Worm (Caenorhabditis elegans) whole organism, L3 larva: Measurements from ENCODE around the gene F54D5.3.

ENCODE experiments used
- ZK546.5 ChIP-seq: sonication (generic microtip); optimal IDR thresholded peaks from 2 replicates; lab custom pipeline; 2017; ENCODE audit warnings: missing biosample characterization, missing genetic modification characterization
- aly-2 ChIP-seq: fragments of 150-350 bp; optimal IDR thresholded peaks from 2 replicates; lab custom pipeline; 2014; ENCODE audit warnings: missing biosample characterization, missing genetic modification characterization
- ama-1 ChIP-seq: fragments of 150-350 bp; optimal IDR thresholded peaks from 2 replicates; lab custom pipeline; 2018
- ceh-16 ChIP-seq: sonication (generic microtip); optimal IDR thresholded peaks from 2 replicates; lab custom pipeline; 2017; ENCODE audit warnings: missing biosample characterization, missing genetic modification characterization
- ceh-82 ChIP-seq: fragments of 150-350 bp; optimal IDR thresholded peaks from 2 replicates; lab custom pipeline; 2014; ENCODE audit warnings: missing biosample characterization, missing genetic modification characterization
- daf-12 ChIP-seq: fragments of 150-350 bp; optimal IDR thresholded peaks from 2 replicates; lab custom pipeline; 2014; ENCODE audit warnings: missing biosample characterization, missing genetic modification reagents, missing genetic modification characterization
- egl-5 ChIP-seq: fragments of 150-350 bp; optimal IDR thresholded peaks from 2 replicates; lab custom pipeline; 2017; ENCODE audit warnings: missing biosample characterization, missing genetic modification reagents, missing genetic modification characterization, inconsistent platforms
- elt-1 ChIP-seq: fragments of 150-350 bp; optimal IDR thresholded peaks from 2 replicates; lab custom pipeline; 2014; ENCODE audit warnings: missing biosample characterization, missing genetic modification characterization
- elt-2 ChIP-seq: sonication (generic microtip); optimal IDR thresholded peaks from 2 replicates; lab custom pipeline; 2016; ENCODE audit warnings: missing genetic modification reagents, mild to moderate bottlenecking, missing genetic modification characterization, missing compliant biosample characterization
- elt-3 ChIP-seq, 3 experiments: fragments of 150-350 bp in 1 of 3; sonication (generic microtip) in 2 of 3; optimal IDR thresholded peaks; 2 replicates in 2 of 3; 4 replicates in 1 of 3; lab custom pipeline; 2014 to 2017; ENCODE audit warnings: missing biosample characterization in 3 of 3, missing genetic modification characterization in 3 of 3
- fkh-2 ChIP-seq: fragments of 150-350 bp; optimal IDR thresholded peaks from 2 replicates; lab custom pipeline; 2014; ENCODE audit warnings: missing biosample characterization, missing genetic modification reagents, missing genetic modification characterization
- fos-1 ChIP-seq: fragments of 150-350 bp; optimal IDR thresholded peaks from 2 replicates; lab custom pipeline; 2014; ENCODE audit warnings: missing biosample characterization, missing genetic modification characterization
- hmg-11 ChIP-seq: sonication (generic microtip); optimal IDR thresholded peaks from 2 replicates; lab custom pipeline; 2016; ENCODE audit warnings: missing genetic modification characterization, missing compliant biosample characterization
- lin-15B ChIP-seq: fragments of 150-350 bp; optimal IDR thresholded peaks from 2 replicates; lab custom pipeline; 2014; ENCODE audit warnings: missing biosample characterization, missing genetic modification characterization
- lin-39 ChIP-seq: fragments of 150-350 bp; optimal IDR thresholded peaks from 2 replicates; lab custom pipeline; 2018; ENCODE audit warnings: missing biosample characterization, missing genetic modification reagents, missing genetic modification characterization
- lsy-12 ChIP-seq: sonication (generic microtip); optimal IDR thresholded peaks from 2 replicates; lab custom pipeline; 2016; ENCODE audit warnings: mild to moderate bottlenecking, missing genetic modification characterization, missing compliant biosample characterization
- mdl-1 ChIP-seq: fragments of 150-350 bp; optimal IDR thresholded peaks from 2 replicates; lab custom pipeline; 2014; ENCODE audit warnings: missing biosample characterization, missing genetic modification characterization
- mml-1 ChIP-seq: fragments of 150-350 bp; sonication (generic microtip); optimal IDR thresholded peaks from 3 replicates; lab custom pipeline; 2014; ENCODE audit warnings: missing biosample characterization, missing genetic modification characterization
- nfya-1 ChIP-seq: sonication (generic microtip); optimal IDR thresholded peaks from 2 replicates; lab custom pipeline; 2017; ENCODE audit warnings: missing genetic modification characterization, mild to moderate bottlenecking, missing compliant biosample characterization, antibody characterized with exemption, moderate library complexity; ENCODE audit not compliant: insufficient read depth
- nhr-11 ChIP-seq: fragments of 150-350 bp; optimal IDR thresholded peaks from 2 replicates; lab custom pipeline; 2014; ENCODE audit warnings: missing biosample characterization, missing genetic modification characterization
- nhr-12 ChIP-seq: fragments of 150-350 bp; optimal IDR thresholded peaks from 2 replicates; lab custom pipeline; 2014; ENCODE audit warnings: missing biosample characterization, missing genetic modification characterization
- nhr-28 ChIP-seq: fragments of 150-350 bp; optimal IDR thresholded peaks from 2 replicates; lab custom pipeline; 2014; ENCODE audit warnings: missing biosample characterization, missing genetic modification characterization
- nhr-43 ChIP-seq: sonication (generic microtip); optimal IDR thresholded peaks from 2 replicates; lab custom pipeline; 2016; ENCODE audit warnings: mild to moderate bottlenecking, missing genetic modification characterization, missing compliant biosample characterization; ENCODE audit not compliant: poor library complexity, severe bottlenecking
- nhr-67 ChIP-seq: fragments of 150-350 bp; optimal IDR thresholded peaks from 2 replicates; lab custom pipeline; 2014; ENCODE audit warnings: missing biosample characterization, missing genetic modification characterization
- nhr-76 ChIP-seq: fragments of 150-350 bp; sonication (generic microtip); optimal IDR thresholded peaks from 5 replicates; lab custom pipeline; 2014; ENCODE audit warnings: missing biosample characterization, missing genetic modification characterization
- pha-4 ChIP-seq: fragments of 150-350 bp; optimal IDR thresholded peaks from 2 replicates; lab custom pipeline; 2014; ENCODE audit warnings: missing biosample characterization, missing genetic modification reagents, missing genetic modification characterization
- pqm-1 ChIP-seq: fragments of 150-350 bp; optimal IDR thresholded peaks from 2 replicates; lab custom pipeline; 2017; ENCODE audit warnings: missing biosample characterization, missing genetic modification characterization, inconsistent platforms
- sea-2 ChIP-seq: fragments of 150-350 bp; sonication (generic microtip); optimal IDR thresholded peaks from 4 replicates; lab custom pipeline; 2014; ENCODE audit warnings: missing biosample characterization, missing genetic modification reagents, missing genetic modification characterization
- skn-1 ChIP-seq: fragments of 150-350 bp; optimal IDR thresholded peaks from 2 replicates; lab custom pipeline; 2014; ENCODE audit warnings: missing biosample characterization, missing genetic modification characterization
- tbx-2 ChIP-seq: sonication (generic microtip); optimal IDR thresholded peaks from 2 replicates; lab custom pipeline; 2016; ENCODE audit warnings: mild to moderate bottlenecking, missing genetic modification characterization, missing compliant biosample characterization
- zag-1 ChIP-seq: fragments of 150-350 bp; optimal IDR thresholded peaks from 2 replicates; lab custom pipeline; 2014; ENCODE audit warnings: missing biosample characterization, missing genetic modification characterization
- ztf-11 ChIP-seq: fragments of 150-350 bp; optimal IDR thresholded peaks from 2 replicates; lab custom pipeline; 2014; ENCODE audit warnings: missing biosample characterization, missing genetic modification characterization
- ztf-4 ChIP-seq: fragments of 150-350 bp; optimal IDR thresholded peaks from 2 replicates; lab custom pipeline; 2014; ENCODE audit warnings: missing biosample characterization, missing genetic modification characterization

F54D5.3 gene

ce11 chrII:11582698-11583097, 11.1 kb downstream of the F54D5.3 start, which contains the start of gene ints-7:
Gene ints-7 (plus strand): TSS chrII:11582849.
- TF ChIP-seq nhr-67 (tag; lab: Kevin White, UChicago) (no peak), egl-5 (no peak), nhr-76 (tag; lab: Kevin White, UChicago) (no peak), zag-1 (no peak), ceh-82 (tag; lab: Kevin White, UChicago) (no peak)

- TF ChIP-seq zag-1, result no peak
- no peak for TF ChIP-seq ZK546.5 (tag; lab: Kevin White, UChicago)
- TF ChIP-seq ztf-4 (tag; lab: Kevin White, UChicago), result no peak
- no peak for TF ChIP-seq mdl-1 (tag; lab: Kevin White, UChicago)
- no peak for TF ChIP-seq elt-2 (tag; lab: Kevin White, UChicago)
- TF ChIP-seq daf-12 (tag; lab: Kevin White, UChicago), result no peak
- TF ChIP-seq elt-1, result no peak
- no peak for TF ChIP-seq hmg-11 (tag; lab: Kevin White, UChicago)
Observed at ce11 chrII:11588304-11588703, 16.7 kb downstream of the F54D5.3 start.

- TF ChIP-seq elt-3 (tag; optimal IDR thresholded peaks at IDR 0.05; lab: Kevin White, UChicago) (no peak), nhr-11 (no peak)
Observed at ce11 chrII:11591558-11591957, 20.0 kb downstream of the F54D5.3 start.

- TF ChIP-seq elt-1 (no peak), elt-3 (tag; optimal IDR thresholded peaks at IDR 0.05; lab: Kevin White, UChicago) (no peak), zag-1 (no peak), nhr-76 (tag; lab: Kevin White, UChicago) (no peak), pha-4 (no peak), pqm-1 (tag; lab: Kevin White, UChicago) (no peak), nhr-28 (no peak), nhr-43 (no peak), lsy-12 (tag; lab: Kevin White, UChicago) (no peak), daf-12 (tag; lab: Kevin White, UChicago) (no peak), fkh-2 (tag; lab: Kevin White, UChicago) (no peak), ceh-16 (tag; lab: Kevin White, UChicago) (no peak), hmg-11 (tag; lab: Kevin White, UChicago) (no peak), skn-1 (no peak), nfya-1 (no peak), ama-1 (no peak), nhr-67 (tag; lab: Kevin White, UChicago) (no peak)
Observed at ce11 chrII:11592023-11592422, 20.4 kb downstream of the F54D5.3 start, which contains the start of gene F07A11.1. Gene F07A11.1 (minus strand): TSS chrII:11592123.

- TF ChIP-seq nhr-67 (tag; lab: Kevin White, UChicago) (no peak), fos-1 (tag; lab: Kevin White, UChicago) (no peak), nfya-1 (no peak), nhr-12 (no peak), aly-2 (tag; lab: Kevin White, UChicago) (no peak), sea-2 (GFP tag; lab: Kevin White, UChicago) (no peak), nhr-76 (tag; lab: Kevin White, UChicago) (no peak), ztf-11 (tag; lab: Kevin White, UChicago) (no peak), mml-1 (no peak), mdl-1 (tag; lab: Kevin White, UChicago) (peak; percentile 45), tbx-2 (tag; lab: Kevin White, UChicago) (no peak), lin-15B (tag; lab: Kevin White, UChicago) (peak; percentile 1), daf-12 (tag; lab: Kevin White, UChicago) (no peak), lin-39 (tag; lab: Kevin White, UChicago) (peak; percentile 24), nhr-43 (no peak)
- TF ChIP-seq, all 47 proteins: peak for 3
Observed at ce11 chrII:11595368-11595996, 23.9 kb downstream of the F54D5.3 start, which contains the start of gene gfat-1. Gene gfat-1 (minus strand): TSS chrII:11595418.
